Worm (Caenorhabditis elegans) whole organism, L1 larva: ENCODE data around the gene nhr-132.
A peak's percentile ranks its signal among the peaks of the same experiment; 100 is the strongest.

ENCODE experiments used
- aha-1 ChIP-seq: fragments of 150-350 bp; optimal IDR thresholded peaks from 2 replicates; lab custom pipeline; 2014; ENCODE audit warnings: missing biosample characterization, missing genetic modification characterization
- lin-39 ChIP-seq: fragments of 150-350 bp; optimal IDR thresholded peaks from 2 replicates; lab custom pipeline; 2014; ENCODE audit warnings: missing biosample characterization, missing genetic modification reagents, missing genetic modification characterization
- lsy-2 ChIP-seq, 2 experiments: fragments of 150-350 bp; optimal IDR thresholded peaks; 2 replicates each; lab custom pipeline; 2014; ENCODE audit warnings: missing biosample characterization in 2 of 2, missing genetic modification characterization in 2 of 2
- mef-2 ChIP-seq: fragments of 150-350 bp; optimal IDR thresholded peaks from 2 replicates; lab custom pipeline; 2014; ENCODE audit warnings: missing biosample characterization, missing genetic modification characterization
- nhr-85 ChIP-seq: sonication (generic microtip); peaks from one replicate; lab custom pipeline; 2016; ENCODE audit warnings: missing genetic modification characterization, inconsistent platforms, missing compliant biosample characterization
- pag-3 ChIP-seq: sonication (generic microtip); optimal IDR thresholded peaks from 2 replicates; lab custom pipeline; 2017; ENCODE audit warnings: missing genetic modification characterization, mild to moderate bottlenecking, missing compliant biosample characterization, antibody characterized with exemption, borderline replicate concordance; ENCODE audit not compliant: insufficient read depth
- snpc-4 ChIP-seq: fragments of 150-350 bp; optimal IDR thresholded peaks from 2 replicates; lab custom pipeline; 2014; ENCODE audit warnings: missing biosample characterization, missing genetic modification characterization
- zag-1 ChIP-seq: fragments of 150-350 bp; optimal IDR thresholded peaks from 2 replicates; lab custom pipeline; 2014; ENCODE audit warnings: missing biosample characterization, missing genetic modification characterization

DNA sequence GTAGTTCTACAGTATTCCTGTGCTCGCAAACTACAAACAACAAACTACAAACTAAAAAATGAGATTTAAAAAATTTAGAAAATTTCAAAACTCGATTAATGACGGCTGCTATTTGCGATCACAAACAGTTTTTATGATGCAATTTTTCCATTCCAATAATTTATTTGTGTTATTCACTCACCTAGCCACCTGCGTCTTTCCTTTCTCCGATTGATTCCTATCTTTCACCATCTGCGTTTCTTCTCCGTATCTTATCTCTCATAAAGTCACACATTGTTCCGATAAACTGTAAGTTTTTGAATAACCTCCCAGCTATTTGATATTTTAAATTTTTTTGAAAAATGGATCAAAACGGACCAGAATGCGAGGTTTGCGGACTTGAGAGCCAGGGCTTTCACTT lies at the start of gene nhr-132:
- TF ChIP-seq lin-39 (no peak), zag-1 (no peak), pag-3 (no peak), mef-2 (no peak), lsy-2 (tag; optimal IDR thresholded peaks at IDR 0.05; lab: Kevin White, UChicago) (peak in 1 of 2 experiments; percentile 0), nhr-85 (tag; lab: Kevin White, UChicago) (peak; percentile 77), aha-1 (tag; lab: Kevin White, UChicago) (no peak), snpc-4 (tag; lab: Kevin White, UChicago) (no peak)
